Fruit fly (Drosophila melanogaster) whole organism, prepupa: Measurements from ENCODE around the gene CG10725.

Experiments used
- Blimp-1 ChIP-seq: fragments of 200-800 bp; sonication (Bioruptor generic); optimal IDR thresholded peaks from 3 replicates; lab custom pipeline; 2017; ENCODE audit warnings: missing biosample characterization, missing genetic modification characterization, mild to moderate bottlenecking, moderate library complexity, missing genetic modification reagents
- CG10631 ChIP-seq: fragments of 200-800 bp; sonication (Bioruptor generic); optimal IDR thresholded peaks from 2 replicates; lab custom pipeline; 2016; ENCODE audit warnings: missing biosample characterization, missing genetic modification characterization
- CG11762 ChIP-seq: fragments of 200-800 bp; sonication (Bioruptor generic); optimal IDR thresholded peaks from 3 replicates; lab custom pipeline; 2016; ENCODE audit warnings: missing biosample characterization, missing genetic modification characterization; ENCODE audit not compliant: insufficient read depth
- CG7368 ChIP-seq: fragments of 200-800 bp; sonication (Bioruptor generic); optimal IDR thresholded peaks from 3 replicates; lab custom pipeline; 2016; ENCODE audit warnings: missing biosample characterization, missing genetic modification characterization
- CG9139 ChIP-seq: fragments of 200-800 bp; sonication (Bioruptor generic); optimal IDR thresholded peaks from 3 replicates; lab custom pipeline; 2017; ENCODE audit warnings: missing biosample characterization, mild to moderate bottlenecking, missing genetic modification characterization
- Gug ChIP-seq: fragments of 200-800 bp; sonication (Bioruptor generic); IDR thresholded peaks from 2 replicates; pipeline ENCODE4 v1.3.6; 2022; ENCODE audit warnings: missing biosample characterization, missing genetic modification characterization
- Hr39 ChIP-seq: fragments of 200-800 bp; sonication (Bioruptor generic); optimal IDR thresholded peaks from 2 replicates; lab custom pipeline; 2016; ENCODE audit warnings: missing biosample characterization, missing genetic modification characterization
- fd85E ChIP-seq: fragments of 200-800 bp; sonication (Bioruptor generic); optimal IDR thresholded peaks from 3 replicates; lab custom pipeline; 2016; ENCODE audit warnings: missing biosample characterization, missing genetic modification characterization
- spab ChIP-seq: fragments of 200-800 bp; sonication (Bioruptor generic); optimal IDR thresholded peaks from 2 replicates; lab custom pipeline; 2017; ENCODE audit warnings: missing biosample characterization, mild to moderate bottlenecking, missing genetic modification characterization, missing genetic modification reagents
- ss ChIP-seq, 2 experiments: fragments of 200-800 bp; sonication (Bioruptor generic); optimal IDR thresholded peaks; 2 replicates in 1 of 2; 3 replicates in 1 of 2; lab custom pipeline; 2017 to 2018; ENCODE audit warnings: mild to moderate bottlenecking in 2 of 2, missing biosample characterization in 2 of 2, missing genetic modification characterization in 2 of 2, moderate library complexity in 1 of 2
- vri ChIP-seq: fragments of 200-800 bp; sonication (Bioruptor generic); optimal IDR thresholded peaks from 3 replicates; lab custom pipeline; 2016; ENCODE audit warnings: missing biosample characterization, mild to moderate bottlenecking, missing genetic modification characterization

DNA sequence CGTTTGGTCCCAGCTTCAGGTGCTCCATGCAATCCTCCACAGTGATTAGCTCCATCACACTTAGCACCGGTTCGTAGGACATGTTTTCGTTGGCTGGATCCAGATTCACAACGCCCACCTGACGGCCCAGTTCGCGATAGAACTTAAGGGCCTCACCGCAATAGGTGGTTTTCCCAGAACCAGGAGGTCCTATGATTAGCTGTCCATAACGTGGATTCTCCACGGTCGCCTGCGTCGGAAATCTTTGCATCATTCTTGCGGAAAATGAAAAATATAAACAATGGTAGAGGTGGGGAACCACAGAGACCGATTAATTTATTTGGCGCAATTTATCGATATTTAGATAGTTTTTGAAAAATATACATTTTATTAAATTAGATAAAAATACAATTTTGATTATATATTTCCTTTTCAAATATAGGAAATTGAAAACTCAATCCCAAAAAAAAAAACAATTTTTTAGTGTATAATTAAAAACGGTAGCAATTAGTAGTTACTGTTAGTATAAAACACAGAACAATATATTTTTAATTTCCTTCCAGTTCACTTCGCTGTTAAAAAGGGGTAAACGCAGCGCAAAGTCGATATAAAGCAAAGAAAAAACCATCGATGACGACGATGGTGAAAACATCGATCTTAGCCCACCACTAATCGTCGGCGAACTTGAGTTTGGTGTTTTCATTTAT is 25.4 kb upstream of the CG10725 start, which contains the start of the genes CG10222 and flr:
- TF ChIP-seq ss (GFP tag; optimal IDR thresholded peaks at IDR 0.05; lab: Kevin White, UChicago) (no peak), fd85E (GFP tag; lab: Kevin White, UChicago) (no peak), Gug (GFP tag; lab: Robert Waterston, UW) (no peak), Hr39 (GFP tag; lab: Kevin White, UChicago) (peak; percentile 7), Blimp-1 (no peak), spab (GFP tag; lab: Kevin White, UChicago) (no peak), vri (GFP tag; lab: Kevin White, UChicago) (no peak), CG7368 (GFP tag; lab: Kevin White, UChicago) (peak; percentile 3), CG10631 (GFP tag; lab: Kevin White, UChicago) (no peak), CG11762 (GFP tag; lab: Kevin White, UChicago) (peak; percentile 16), CG9139 (GFP tag; lab: Kevin White, UChicago) (no peak)
